Worm (Caenorhabditis elegans): Measurements from ENCODE around the gene Y42H9AR.2.

DNA sequence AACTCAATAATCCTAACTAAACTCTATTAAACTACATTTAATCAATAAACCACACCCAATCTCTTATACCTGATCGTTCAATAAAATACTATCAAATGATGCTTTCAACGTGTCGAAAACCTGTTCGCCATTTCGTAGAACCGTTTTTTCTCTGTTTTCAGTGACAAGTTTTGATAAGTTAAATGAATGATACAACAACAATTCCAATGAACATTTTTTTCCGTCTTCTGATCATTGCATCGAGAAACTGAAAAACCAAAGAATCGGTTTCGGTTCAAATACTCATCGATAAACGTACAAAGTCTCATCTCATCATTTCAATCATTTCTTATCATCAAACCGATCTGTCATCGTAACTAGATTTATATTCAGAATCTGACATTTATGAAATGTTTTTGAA is 3.5 kb downstream of the Y42H9AR.2 start:
- TF ChIP-seq ZK337.2 (GFP tag; IDR thresholded peaks at IDR 0.05) (no peak), nhr-10 (tag; optimal IDR thresholded peaks at IDR 0.05) (no peak), fkh-10 (GFP tag; optimal IDR thresholded peaks at IDR 0.05) (no peak), snpc-4 (tag; optimal IDR thresholded peaks at IDR 0.05) (no peak), unc-130 (GFP tag; optimal IDR thresholded peaks at IDR 0.05) (no peak), nhr-41 (GFP tag; IDR thresholded peaks at IDR 0.05) (no peak), dve-1 (tag; optimal IDR thresholded peaks at IDR 0.05; ENCODE audit: insufficient read depth) (no peak), Y5F2A.4 (GFP tag; optimal IDR thresholded peaks at IDR 0.05) (no peak), ZK546.5 (tag; optimal IDR thresholded peaks at IDR 0.05) (no peak), pqm-1 (tag; optimal IDR thresholded peaks at IDR 0.05) (no peak), fos-1 (tag; optimal IDR thresholded peaks at IDR 0.05) (no peak), nhr-76 (tag; optimal IDR thresholded peaks at IDR 0.05) (no peak), mdl-1 (tag; optimal IDR thresholded peaks at IDR 0.05) (no peak), nhr-28 (tag; optimal IDR thresholded peaks at IDR 0.05) (no peak)

Measured in whole organism, L4 larva.